Worm (Caenorhabditis elegans): ENCODE measurements around the gene T25E4.1.

ce11 chrII:5603194-5603593 lies 25.1 kb downstream of the T25E4.1 start, which contains the start of gene C17G10.6:
- TF ChIP-seq unc-120 (tag; optimal IDR thresholded peaks at IDR 0.05; ENCODE audit: poor library complexity, severe bottlenecking): no peak
- TF ChIP-seq elt-3 (tag; optimal IDR thresholded peaks at IDR 0.05): no peak
- TF ChIP-seq ztf-11 (tag; optimal IDR thresholded peaks at IDR 0.05): no peak
- TF ChIP-seq ham-2 (GFP tag; optimal IDR thresholded peaks at IDR 0.05): no peak
- no peak for TF ChIP-seq ces-1 (GFP tag; optimal IDR thresholded peaks at IDR 0.05)
- no peak for TF ChIP-seq snpc-4 (tag; optimal IDR thresholded peaks at IDR 0.05)
- no peak for TF ChIP-seq unc-62 (GFP tag; optimal IDR thresholded peaks at IDR 0.05)
- TF ChIP-seq elt-1 (tag; optimal IDR thresholded peaks at IDR 0.05; ENCODE audit: borderline replicate concordance, insufficient read depth): no peak
- no peak for TF ChIP-seq nhr-76 (tag; optimal IDR thresholded peaks at IDR 0.05)
- TF ChIP-seq drap-1 (GFP tag; optimal IDR thresholded peaks at IDR 0.05): no peak
- no peak for TF ChIP-seq cnd-1 (tag; optimal IDR thresholded peaks at IDR 0.05)
- no peak for TF ChIP-seq nhr-28 (tag; optimal IDR thresholded peaks at IDR 0.05)
- TF ChIP-seq nhr-237 (tag; optimal IDR thresholded peaks at IDR 0.05): no peak
